Fruit fly (Drosophila melanogaster) whole organism, embryonic: ENCODE results near the gene CG15337.
A peak's percentile ranks its signal among the peaks of the same experiment; 100 is the strongest.

ENCODE experiments used
- CG10274 ChIP-seq: fragments of 200-800 bp; sonication (Bioruptor generic); optimal IDR thresholded peaks from 3 replicates; lab custom pipeline; 2017; ENCODE audit warnings: missing biosample characterization, mild to moderate bottlenecking, missing genetic modification characterization
- CG11085 ChIP-seq: fragments of 200-800 bp; sonication (Bioruptor generic); IDR thresholded peaks from 2 replicates; pipeline ENCODE4 v1.3.6; 2022; ENCODE audit warnings: missing biosample characterization, missing genetic modification characterization
- CG11456 ChIP-seq: fragments of 200-800 bp; sonication (Bioruptor generic); IDR thresholded peaks from 3 replicates; pipeline ENCODE4 v1.3.6; 2022; ENCODE audit warnings: missing biosample characterization, missing genetic modification characterization
- CG12071 ChIP-seq: fragments of 200-800 bp; sonication (Bioruptor generic); optimal IDR thresholded peaks from 3 replicates; lab custom pipeline; 2018; ENCODE audit warnings: missing biosample characterization, mild to moderate bottlenecking, missing genetic modification characterization
- CG12299 ChIP-seq: fragments of 200-800 bp; sonication (Bioruptor generic); optimal IDR thresholded peaks from 2 replicates; lab custom pipeline; 2018; ENCODE audit warnings: missing biosample characterization, mild to moderate bottlenecking, missing genetic modification characterization
- CG13287 ChIP-seq: fragments of 200-800 bp; sonication (Bioruptor generic); IDR thresholded peaks from 2 replicates; pipeline ENCODE4 v1.3.6; 2022; ENCODE audit warnings: missing biosample characterization, missing genetic modification characterization; ENCODE audit not compliant: partially characterized antibody
- CG13624 ChIP-seq: fragments of 200-800 bp; sonication (Bioruptor generic); optimal IDR thresholded peaks from 2 replicates; lab custom pipeline; 2016; ENCODE audit warnings: missing biosample characterization, missing genetic modification characterization
- CG13775 ChIP-seq: fragments of 200-800 bp; sonication (Bioruptor generic); optimal IDR thresholded peaks from 3 replicates; lab custom pipeline; 2017; ENCODE audit warnings: missing biosample characterization, mild to moderate bottlenecking, missing genetic modification characterization
- CG15601 ChIP-seq: fragments of 200-800 bp; sonication (Bioruptor generic); optimal IDR thresholded peaks from 3 replicates; lab custom pipeline; 2019; ENCODE audit warnings: missing biosample characterization, mild to moderate bottlenecking, missing genetic modification characterization, moderate library complexity
- CG1647 ChIP-seq: fragments of 200-800 bp; sonication (Bioruptor generic); optimal IDR thresholded peaks from 3 replicates; lab custom pipeline; 2016; ENCODE audit warnings: missing biosample characterization, missing genetic modification characterization
- CG16813 ChIP-seq: fragments of 200-800 bp; sonication (Bioruptor generic); IDR thresholded peaks from 3 replicates; pipeline ENCODE4 v1.3.6; 2022; ENCODE audit warnings: missing biosample characterization, missing genetic modification characterization; ENCODE audit not compliant: partially characterized antibody
- CG16863 ChIP-seq: fragments of 200-800 bp; sonication (Bioruptor generic); optimal IDR thresholded peaks from 3 replicates; lab custom pipeline; 2016; ENCODE audit warnings: missing biosample characterization, missing genetic modification characterization
- CG17359 ChIP-seq: fragments of 200-800 bp; sonication (Bioruptor generic); optimal IDR thresholded peaks from 3 replicates; lab custom pipeline; 2018; ENCODE audit warnings: missing biosample characterization, mild to moderate bottlenecking, missing genetic modification characterization, moderate library complexity
- CG30020 ChIP-seq: fragments of 200-800 bp; optimal IDR thresholded peaks from 2 replicates; lab custom pipeline; 2019; ENCODE audit warnings: missing biosample characterization, mild to moderate bottlenecking, missing genetic modification characterization, moderate library complexity
- CG3163 ChIP-seq: fragments of 200-800 bp; sonication (Bioruptor generic); optimal IDR thresholded peaks from 3 replicates; lab custom pipeline; 2016; ENCODE audit warnings: missing biosample characterization, missing genetic modification characterization
- CG4707 ChIP-seq: fragments of 200-800 bp; sonication (Bioruptor generic); optimal IDR thresholded peaks from 2 replicates; lab custom pipeline; 2018; ENCODE audit warnings: missing biosample characterization, mild to moderate bottlenecking, missing genetic modification characterization, moderate library complexity
- CG7372 ChIP-seq: fragments of 200-800 bp; sonication (Bioruptor generic); IDR thresholded peaks from 2 replicates; pipeline ENCODE4 v1.3.6; 2022; ENCODE audit warnings: missing biosample characterization, missing genetic modification characterization
- CG7745 ChIP-seq: fragments of 200-800 bp; sonication (Bioruptor generic); optimal IDR thresholded peaks from 2 replicates; lab custom pipeline; 2018; ENCODE audit warnings: missing biosample characterization, mild to moderate bottlenecking, missing genetic modification characterization, moderate library complexity
- CG8924 ChIP-seq: fragments of 200-800 bp; optimal IDR thresholded peaks from 3 replicates; lab custom pipeline; 2019; ENCODE audit warnings: missing biosample characterization, mild to moderate bottlenecking, missing genetic modification characterization, moderate library complexity
- Camta ChIP-seq: fragments of 200-800 bp; sonication (Bioruptor generic); optimal IDR thresholded peaks from 2 replicates; lab custom pipeline; 2016; ENCODE audit warnings: missing biosample characterization, missing genetic modification characterization
- Dip2 ChIP-seq: fragments of 200-800 bp; sonication (Bioruptor generic); IDR thresholded peaks from 2 replicates; pipeline ENCODE4 v1.3.6; 2022; ENCODE audit warnings: missing biosample characterization, missing genetic modification characterization
- Dip3 ChIP-seq: fragments of 200-800 bp; sonication (Bioruptor generic); optimal IDR thresholded peaks from 3 replicates; lab custom pipeline; 2016; ENCODE audit warnings: missing biosample characterization, missing genetic modification characterization
- Ets97D ChIP-seq: fragments of 200-800 bp; sonication (Bioruptor generic); optimal IDR thresholded peaks from 3 replicates; lab custom pipeline; 2016; ENCODE audit warnings: missing biosample characterization, missing genetic modification characterization
- Fer3 ChIP-seq: fragments of 200-800 bp; sonication (Bioruptor generic); optimal IDR thresholded peaks from 2 replicates; lab custom pipeline; 2018; ENCODE audit warnings: missing biosample characterization, mild to moderate bottlenecking, missing genetic modification characterization, moderate library complexity
- Gsc ChIP-seq: fragments of 200-800 bp; sonication (Bioruptor generic); IDR thresholded peaks from 2 replicates; pipeline ENCODE4 v1.3.6; 2022; ENCODE audit warnings: missing biosample characterization, missing genetic modification characterization
- Lhr ChIP-seq: fragments of 200-800 bp; sonication (Bioruptor generic); optimal IDR thresholded peaks from 3 replicates; lab custom pipeline; 2017; ENCODE audit warnings: mild to moderate bottlenecking, missing biosample characterization, missing genetic modification reagents, missing genetic modification characterization
- Lim3 ChIP-seq: fragments of 200-800 bp; sonication (Bioruptor generic); IDR thresholded peaks from 2 replicates; pipeline ENCODE4 v1.3.6; 2022; ENCODE audit warnings: missing biosample characterization, missing genetic modification characterization
- Myb ChIP-seq: fragments of 200-800 bp; sonication (Bioruptor generic); optimal IDR thresholded peaks from 2 replicates; lab custom pipeline; 2016; ENCODE audit warnings: missing biosample characterization, missing genetic modification characterization
- Ptx1 ChIP-seq: fragments of 200-800 bp; sonication (Bioruptor generic); IDR thresholded peaks from 2 replicates; pipeline ENCODE4 v1.3.6; 2022; ENCODE audit warnings: missing biosample characterization, missing genetic modification characterization
- Ravus ChIP-seq: fragments of 200-800 bp; sonication (Bioruptor generic); IDR thresholded peaks from 2 replicates; pipeline ENCODE4 v1.3.6; 2022; ENCODE audit warnings: missing biosample characterization, missing genetic modification characterization
- Scr ChIP-seq: fragments of 200-800 bp; sonication (Bioruptor generic); IDR thresholded peaks from 2 replicates; pipeline ENCODE4 v1.3.6; 2022; ENCODE audit warnings: missing biosample characterization, missing genetic modification characterization; ENCODE audit not compliant: partially characterized antibody
- Sry-δ ChIP-seq: fragments of 200-800 bp; sonication (Bioruptor generic); optimal IDR thresholded peaks from 2 replicates; lab custom pipeline; 2016; ENCODE audit warnings: missing biosample characterization, missing genetic modification characterization
- Vsx1 ChIP-seq: fragments of 200-800 bp; sonication (Bioruptor generic); optimal IDR thresholded peaks from 2 replicates; lab custom pipeline; 2017; ENCODE audit warnings: missing biosample characterization, mild to moderate bottlenecking, missing genetic modification characterization, missing genetic modification reagents
- bbx ChIP-seq: fragments of 200-800 bp; sonication (Bioruptor generic); IDR thresholded peaks from 2 replicates; pipeline ENCODE4 v1.3.6; 2022; ENCODE audit warnings: missing biosample characterization, missing genetic modification characterization; ENCODE audit not compliant: partially characterized antibody
- grau ChIP-seq: fragments of 200-800 bp; optimal IDR thresholded peaks from 3 replicates; lab custom pipeline; 2019; ENCODE audit warnings: missing biosample characterization, mild to moderate bottlenecking, missing genetic modification characterization, moderate library complexity
- gsb-n ChIP-seq: fragments of 200-800 bp; sonication (Bioruptor generic); optimal IDR thresholded peaks from 3 replicates; lab custom pipeline; 2018; ENCODE audit warnings: missing biosample characterization, mild to moderate bottlenecking, missing genetic modification characterization
- hkb ChIP-seq, 2 experiments: fragments of 200-800 bp in 1 of 2; fragments of >200 bp in 1 of 2; sonication (Bioruptor generic) in 1 of 2; IDR thresholded peaks in 1 of 2; optimal IDR thresholded peaks in 1 of 2; 2 replicates each; pipeline versions ENCODE4 v1.3.6 to Lab custom; 2017 to 2022; ENCODE audit warnings: missing biosample characterization in 1 of 2, missing genetic modification characterization in 1 of 2
- mld ChIP-seq: fragments of 200-800 bp; sonication (Bioruptor generic); IDR thresholded peaks from 3 replicates; pipeline ENCODE4 v1.3.6; 2022; ENCODE audit warnings: missing biosample characterization, missing genetic modification characterization; ENCODE audit not compliant: partially characterized antibody
- nerfin-2 ChIP-seq: fragments of 200-800 bp; sonication (Bioruptor generic); IDR thresholded peaks from 2 replicates; pipeline ENCODE4 v1.3.6; 2022; ENCODE audit warnings: missing biosample characterization, missing genetic modification characterization; ENCODE audit not compliant: partially characterized antibody
- peb ChIP-seq: fragments of 200-800 bp; sonication (Bioruptor generic); IDR thresholded peaks from 2 replicates; pipeline ENCODE4 v1.3.6; 2022; ENCODE audit warnings: missing biosample characterization, missing genetic modification characterization
- pfk ChIP-seq: fragments of 200-800 bp; sonication (Bioruptor generic); optimal IDR thresholded peaks from 2 replicates; lab custom pipeline; 2018; ENCODE audit warnings: missing biosample characterization, mild to moderate bottlenecking, missing genetic modification characterization, moderate library complexity
- pnt ChIP-seq: fragments of 200-800 bp; sonication (Bioruptor generic); optimal IDR thresholded peaks from 3 replicates; lab custom pipeline; 2016; ENCODE audit warnings: missing biosample characterization, missing genetic modification characterization
- ranshi ChIP-seq: fragments of 200-800 bp; sonication (Bioruptor generic); IDR thresholded peaks from 2 replicates; pipeline ENCODE4 v1.3.6; 2022; ENCODE audit warnings: missing biosample characterization, missing genetic modification characterization
- rib ChIP-seq: fragments of 200-800 bp; sonication (Bioruptor generic); IDR thresholded peaks from 2 replicates; pipeline ENCODE4 v1.3.6; 2022; ENCODE audit warnings: missing biosample characterization, missing genetic modification characterization
- slbo ChIP-seq: fragments of 200-800 bp; sonication (Bioruptor generic); IDR thresholded peaks from 2 replicates; pipeline ENCODE4 v1.3.6; 2022; ENCODE audit warnings: missing biosample characterization, missing genetic modification characterization
- slp2 ChIP-seq: fragments of 200-800 bp; sonication (Bioruptor generic); optimal IDR thresholded peaks from 2 replicates; lab custom pipeline; 2016; ENCODE audit warnings: missing biosample characterization, missing genetic modification characterization
- sqz ChIP-seq: fragments of 200-800 bp; sonication (Bioruptor generic); optimal IDR thresholded peaks from 3 replicates; lab custom pipeline; 2018; ENCODE audit warnings: missing biosample characterization, mild to moderate bottlenecking, missing genetic modification characterization
- tap ChIP-seq: fragments of 200-800 bp; optimal IDR thresholded peaks from 3 replicates; lab custom pipeline; 2019; ENCODE audit warnings: missing biosample characterization, mild to moderate bottlenecking, missing genetic modification characterization, moderate library complexity
- tio ChIP-seq: fragments of 200-800 bp; sonication (Bioruptor generic); optimal IDR thresholded peaks from 2 replicates; lab custom pipeline; 2017; ENCODE audit warnings: missing biosample characterization, missing genetic modification characterization, inconsistent platforms
- tup ChIP-seq: fragments of 200-800 bp; sonication (Bioruptor generic); optimal IDR thresholded peaks from 2 replicates; lab custom pipeline; 2016; ENCODE audit warnings: missing biosample characterization, mild to moderate bottlenecking, missing genetic modification characterization, moderate library complexity
- unpg ChIP-seq: fragments of 200-800 bp; sonication (Bioruptor generic); optimal IDR thresholded peaks from 3 replicates; lab custom pipeline; 2018; ENCODE audit warnings: missing biosample characterization, mild to moderate bottlenecking, missing genetic modification characterization, moderate library complexity

Gene CG15337

dm6 chrX:8142067-8142462 is 17.8 kb upstream of the CG15337 start, which contains the start of gene Smox (continued):
- peak; percentile 26 for TF ChIP-seq CG8924
- TF ChIP-seq Gsc (GFP tag; lab: Robert Waterston, UW) = no peak
- TF ChIP-seq tio (GFP tag; lab: Kevin White, UChicago) = no peak
- TF ChIP-seq CG16813 (GFP tag; lab: Robert Waterston, UW) = no peak
- TF ChIP-seq rib (GFP tag; lab: Robert Waterston, UW) = peak; percentile 65; the same call in 1 of the 2 replicates
- TF ChIP-seq CG1647 = no peak
- no peak for TF ChIP-seq bbx (GFP tag; lab: Robert Waterston, UW)
- TF ChIP-seq gsb-n = peak; percentile 15
- no peak for TF ChIP-seq grau (tag; lab: Kevin White, UChicago)
- no peak for TF ChIP-seq CG3163 (GFP tag; lab: Kevin White, UChicago)
- TF ChIP-seq Dip3 (GFP tag; lab: Kevin White, UChicago) = no peak
- no peak for TF ChIP-seq Vsx1
- no peak for TF ChIP-seq Ptx1 (GFP tag; lab: Robert Waterston, UW)
- no peak for TF ChIP-seq CG11456 (GFP tag; lab: Robert Waterston, UW)
- TF ChIP-seq CG16863 (GFP tag; lab: Kevin White, UChicago) = no peak
- TF ChIP-seq CG12299 (tag; lab: Kevin White, UChicago) = no peak
- TF ChIP-seq CG12071 (GFP tag; lab: Kevin White, UChicago) = no peak
- TF ChIP-seq nerfin-2 (GFP tag; lab: Robert Waterston, UW) = no peak
- TF ChIP-seq Fer3 (tag; lab: Kevin White, UChicago) = no peak
- peak; percentile 38 for TF ChIP-seq CG13624
- no peak for TF ChIP-seq Lim3 (GFP tag; lab: Robert Waterston, UW)
- no peak for TF ChIP-seq Scr (GFP tag; lab: Robert Waterston, UW)
- peak; percentile 19 for TF ChIP-seq CG30020 (tag; lab: Kevin White, UChicago)
- no peak for TF ChIP-seq pnt (GFP tag; lab: Kevin White, UChicago)
- TF ChIP-seq peb (GFP tag; lab: Robert Waterston, UW) = no peak
- peak; percentile 53 for TF ChIP-seq Lhr (GFP tag; lab: Kevin White, UChicago)
- no peak for TF ChIP-seq slbo
- no peak for TF ChIP-seq Myb (GFP tag; lab: Kevin White, UChicago)
- TF ChIP-seq CG13775 (GFP tag; lab: Kevin White, UChicago) = no peak
- no peak for TF ChIP-seq unpg
- TF ChIP-seq Camta (GFP tag; lab: Kevin White, UChicago) = no peak
- peak; percentile 18 for TF ChIP-seq Ets97D (GFP tag; lab: Kevin White, UChicago)
- no peak for TF ChIP-seq Ravus (GFP tag; lab: Robert Waterston, UW)
- no peak for TF ChIP-seq pfk (GFP tag; lab: Kevin White, UChicago)
- no peak for TF ChIP-seq sqz (GFP tag; lab: Kevin White, UChicago)
- no peak for TF ChIP-seq CG4707 (GFP tag; lab: Kevin White, UChicago)
- TF ChIP-seq CG13287 (GFP tag; lab: Robert Waterston, UW) = peak; percentile 37
- TF ChIP-seq slp2 = no peak
- TF ChIP-seq ranshi (GFP tag; lab: Robert Waterston, UW) = no peak
- no peak for TF ChIP-seq CG11085
- TF ChIP-seq tup = no peak
- TF ChIP-seq CG7372 = no peak
- TF ChIP-seq CG17359 (tag; lab: Kevin White, UChicago) = no peak
- peak; percentile 28 for TF ChIP-seq CG15601 (tag; lab: Kevin White, UChicago)
- TF ChIP-seq CG7745 (tag; lab: Kevin White, UChicago) = no peak
- TF ChIP-seq mld (GFP tag; lab: Robert Waterston, UW) = no peak
- TF ChIP-seq CG10274 (GFP tag; lab: Kevin White, UChicago) = no peak
- no peak for TF ChIP-seq hkb (optimal IDR thresholded peaks at IDR 0.05; lab: Kevin White, UChicago)
- TF ChIP-seq hkb (GFP tag; IDR thresholded peaks at IDR 0.05; lab: Robert Waterston, UW) = no peak
- TF ChIP-seq tap (tag; lab: Kevin White, UChicago) = no peak
- TF ChIP-seq Sry-δ = peak; percentile 6
- TF ChIP-seq Dip2 = no peak
